Fruit fly (Drosophila melanogaster) whole organism, embryonic: Measurements from ENCODE around the gene Atu.
A peak's percentile ranks its signal among the peaks of the same experiment; 100 is the strongest.

ENCODE experiments used
- Aef1 ChIP-seq: fragments of 200-800 bp; sonication (Bioruptor generic); IDR thresholded peaks from 3 replicates; pipeline ENCODE4 v1.3.6; 2022; ENCODE audit warnings: missing biosample characterization, missing genetic modification characterization
- CG10209 ChIP-seq: fragments of 200-800 bp; sonication (Bioruptor generic); optimal IDR thresholded peaks from 3 replicates; lab custom pipeline; 2017; ENCODE audit warnings: missing biosample characterization, mild to moderate bottlenecking, missing genetic modification characterization, missing genetic modification reagents
- CG10274 ChIP-seq: fragments of 200-800 bp; sonication (Bioruptor generic); optimal IDR thresholded peaks from 3 replicates; lab custom pipeline; 2017; ENCODE audit warnings: missing biosample characterization, mild to moderate bottlenecking, missing genetic modification characterization
- CG12659 ChIP-seq: fragments of 200-800 bp; sonication (Bioruptor generic); optimal IDR thresholded peaks from 3 replicates; lab custom pipeline; 2017; ENCODE audit warnings: mild to moderate bottlenecking, missing biosample characterization, missing genetic modification reagents, missing genetic modification characterization
- CG13287 ChIP-seq: fragments of 200-800 bp; sonication (Bioruptor generic); IDR thresholded peaks from 2 replicates; pipeline ENCODE4 v1.3.6; 2022; ENCODE audit warnings: missing biosample characterization, missing genetic modification characterization; ENCODE audit not compliant: partially characterized antibody
- CG14710 ChIP-seq: fragments of 200-800 bp; sonication (Bioruptor generic); optimal IDR thresholded peaks from 3 replicates; lab custom pipeline; 2019; ENCODE audit warnings: missing biosample characterization, mild to moderate bottlenecking, missing genetic modification characterization, moderate library complexity
- CG14965 ChIP-seq: fragments of 200-800 bp; sonication (Bioruptor generic); optimal IDR thresholded peaks from 2 replicates; lab custom pipeline; 2016; ENCODE audit warnings: missing biosample characterization, missing genetic modification characterization, borderline replicate concordance
- CG15514 ChIP-seq: fragments of 200-800 bp; sonication (Bioruptor generic); optimal IDR thresholded peaks from 3 replicates; lab custom pipeline; 2017; ENCODE audit warnings: missing biosample characterization, missing genetic modification characterization, mild to moderate bottlenecking, moderate library complexity, missing genetic modification reagents
- CG34422 ChIP-seq: fragments of 200-800 bp; sonication (Bioruptor generic); IDR thresholded peaks from 3 replicates; pipeline ENCODE4 v1.3.6; 2022; ENCODE audit warnings: missing biosample characterization, missing genetic modification characterization
- CG4617 ChIP-seq: fragments of 200-800 bp; sonication (Bioruptor generic); optimal IDR thresholded peaks from 3 replicates; lab custom pipeline; 2016; ENCODE audit warnings: missing biosample characterization, missing genetic modification characterization, borderline replicate concordance
- CG5953 ChIP-seq: fragments of 200-800 bp; sonication (Bioruptor generic); IDR thresholded peaks from 2 replicates; pipeline ENCODE4 v1.3.6; 2022; ENCODE audit warnings: missing biosample characterization, missing genetic modification characterization
- CG9797 ChIP-seq: fragments of 200-800 bp; sonication (Bioruptor generic); optimal IDR thresholded peaks from 3 replicates; lab custom pipeline; 2018; ENCODE audit warnings: missing biosample characterization, mild to moderate bottlenecking, missing genetic modification characterization
- CoRest ChIP-seq: fragments of 200-800 bp; sonication (Bioruptor generic); optimal IDR thresholded peaks from 3 replicates; lab custom pipeline; 2018; ENCODE audit warnings: missing biosample characterization, mild to moderate bottlenecking, missing genetic modification characterization, moderate library complexity
- Dll ChIP-seq: fragments of 200-800 bp; sonication (Bioruptor generic); IDR thresholded peaks from 4 replicates; pipeline ENCODE4 v1.3.6; 2022; ENCODE audit warnings: missing biosample characterization, missing genetic modification characterization; ENCODE audit not compliant: partially characterized antibody
- Dp ChIP-seq: fragments of 200-800 bp; sonication (Bioruptor generic); optimal IDR thresholded peaks from 2 replicates; lab custom pipeline; 2018; ENCODE audit warnings: missing biosample characterization, mild to moderate bottlenecking, missing genetic modification characterization, moderate library complexity
- Dref ChIP-seq: fragments of 200-800 bp; sonication (Bioruptor generic); IDR thresholded peaks from 2 replicates; pipeline ENCODE4 v1.3.6; 2022; ENCODE audit warnings: missing biosample characterization, missing genetic modification characterization
- E2f2 ChIP-seq: fragments of 200-800 bp; sonication (Bioruptor generic); IDR thresholded peaks from 2 replicates; pipeline ENCODE4 v1.3.6; 2022; ENCODE audit warnings: missing biosample characterization, missing genetic modification characterization
- GATAe ChIP-seq: fragments of 200-800 bp; sonication (Bioruptor generic); conservative IDR thresholded peaks from 2 replicates; pipeline ENCODE4 v1.3.6; 2022; ENCODE audit warnings: missing biosample characterization, missing genetic modification characterization
- HmgZ ChIP-seq: fragments of 200-800 bp; sonication (Bioruptor generic); optimal IDR thresholded peaks from 2 replicates; lab custom pipeline; 2018; ENCODE audit warnings: missing biosample characterization, mild to moderate bottlenecking, missing genetic modification characterization
- Hmx ChIP-seq: fragments of 200-800 bp; sonication (Bioruptor generic); optimal IDR thresholded peaks from 2 replicates; lab custom pipeline; 2016; ENCODE audit warnings: missing biosample characterization, missing genetic modification characterization
- Hr51 ChIP-seq, 2 experiments: fragments of 200-800 bp; sonication (Bioruptor generic); optimal IDR thresholded peaks; 2 replicates in 1 of 2; 3 replicates in 1 of 2; lab custom pipeline; 2016 to 2018; ENCODE audit warnings: missing biosample characterization in 2 of 2, missing genetic modification characterization in 2 of 2, mild to moderate bottlenecking in 1 of 2, moderate library complexity in 1 of 2
- Jarid2 ChIP-seq: fragments of 200-800 bp; sonication (Bioruptor generic); optimal IDR thresholded peaks from 3 replicates; lab custom pipeline; 2017; ENCODE audit warnings: mild to moderate bottlenecking, missing biosample characterization, missing genetic modification reagents, missing genetic modification characterization
- MESR4 ChIP-seq: fragments of 200-800 bp; sonication (Bioruptor generic); optimal IDR thresholded peaks from 2 replicates; lab custom pipeline; 2018; ENCODE audit warnings: missing biosample characterization, mild to moderate bottlenecking, missing genetic modification characterization, moderate library complexity
- Myb ChIP-seq: fragments of 200-800 bp; sonication (Bioruptor generic); optimal IDR thresholded peaks from 2 replicates; lab custom pipeline; 2016; ENCODE audit warnings: missing biosample characterization, missing genetic modification characterization
- Nf-YB ChIP-seq: fragments of 200-800 bp; sonication (Bioruptor generic); optimal IDR thresholded peaks from 3 replicates; lab custom pipeline; 2019; ENCODE audit warnings: missing biosample characterization, mild to moderate bottlenecking, missing genetic modification characterization, moderate library complexity
- Nf-YC ChIP-seq: fragments of 200-800 bp; optimal IDR thresholded peaks from 3 replicates; lab custom pipeline; 2019; ENCODE audit warnings: missing biosample characterization, mild to moderate bottlenecking, missing genetic modification characterization, moderate library complexity
- Opbp ChIP-seq: fragments of 200-800 bp; sonication (Bioruptor generic); IDR thresholded peaks from 3 replicates; pipeline ENCODE4 v1.3.6; 2022; ENCODE audit warnings: missing biosample characterization, missing genetic modification characterization; ENCODE audit not compliant: partially characterized antibody
- Optix ChIP-seq: fragments of 200-800 bp; sonication (Bioruptor generic); IDR thresholded peaks from 3 replicates; pipeline ENCODE4 v1.3.6; 2022; ENCODE audit warnings: missing biosample characterization, missing genetic modification characterization
- Pdp1 ChIP-seq, 2 experiments: fragments of 200-800 bp; sonication (Bioruptor generic); optimal IDR thresholded peaks; 3 replicates each; lab custom pipeline; 2016; ENCODE audit warnings: missing biosample characterization in 2 of 2, missing genetic modification characterization in 2 of 2, mild to moderate bottlenecking in 1 of 2, moderate library complexity in 1 of 2
- Sry-β ChIP-seq: fragments of 200-800 bp; sonication (Bioruptor generic); optimal IDR thresholded peaks from 2 replicates; lab custom pipeline; 2018; ENCODE audit warnings: missing biosample characterization, mild to moderate bottlenecking, missing genetic modification characterization, moderate library complexity
- YL-1 ChIP-seq: fragments of 200-800 bp; sonication (Bioruptor generic); optimal IDR thresholded peaks from 3 replicates; lab custom pipeline; 2017; ENCODE audit warnings: missing biosample characterization, mild to moderate bottlenecking, missing genetic modification characterization
- amos ChIP-seq: fragments of 200-800 bp; sonication (Bioruptor generic); IDR thresholded peaks from 2 replicates; pipeline ENCODE4 v1.3.6; 2022; ENCODE audit warnings: missing biosample characterization, missing genetic modification characterization; ENCODE audit not compliant: partially characterized antibody
- ato ChIP-seq: fragments of 200-800 bp; sonication (Bioruptor generic); IDR thresholded peaks from 2 replicates; pipeline ENCODE4 v1.3.6; 2022; ENCODE audit warnings: missing biosample characterization, missing genetic modification characterization; ENCODE audit not compliant: partially characterized antibody
- bigmax ChIP-seq: fragments of 200-800 bp; sonication (Bioruptor generic); optimal IDR thresholded peaks from 2 replicates; lab custom pipeline; 2018; ENCODE audit warnings: missing biosample characterization, mild to moderate bottlenecking, missing genetic modification characterization
- crol ChIP-seq: fragments of 200-800 bp; sonication (Bioruptor generic); IDR thresholded peaks from 2 replicates; pipeline ENCODE4 v1.3.6; 2022; ENCODE audit warnings: missing biosample characterization, missing genetic modification characterization
- exex ChIP-seq: fragments of 200-800 bp; sonication (Bioruptor generic); optimal IDR thresholded peaks from 4 replicates; lab custom pipeline; 2018; ENCODE audit warnings: missing biosample characterization, mild to moderate bottlenecking, missing genetic modification characterization, moderate library complexity
- fd96Cb ChIP-seq: fragments of 200-800 bp; sonication (Bioruptor generic); optimal IDR thresholded peaks from 2 replicates; lab custom pipeline; 2018; ENCODE audit warnings: missing biosample characterization, mild to moderate bottlenecking, missing genetic modification characterization, moderate library complexity
- gcm2 ChIP-seq: fragments of 200-800 bp; sonication (Bioruptor generic); optimal IDR thresholded peaks from 2 replicates; lab custom pipeline; 2016; ENCODE audit warnings: missing biosample characterization, missing genetic modification characterization
- gfzf ChIP-seq: fragments of 200-800 bp; sonication (Bioruptor generic); optimal IDR thresholded peaks from 2 replicates; lab custom pipeline; 2016; ENCODE audit warnings: missing biosample characterization, mild to moderate bottlenecking, missing genetic modification characterization, moderate library complexity
- hbn ChIP-seq: fragments of 200-800 bp; sonication (Bioruptor generic); IDR thresholded peaks from 2 replicates; pipeline ENCODE4 v1.3.6; 2022; ENCODE audit warnings: missing biosample characterization, missing genetic modification characterization; ENCODE audit not compliant: partially characterized antibody
- insv ChIP-seq, 2 experiments: fragments of 200-800 bp; sonication (Bioruptor generic); optimal IDR thresholded peaks; 3 replicates each; lab custom pipeline; 2016 to 2018; ENCODE audit warnings: missing biosample characterization in 2 of 2, missing genetic modification characterization in 2 of 2
- lola ChIP-seq, 3 experiments: fragments of >200 bp in 2 of 3; fragments of 200-800 bp in 1 of 3; sonication (Bioruptor generic) in 1 of 3; optimal IDR thresholded peaks; 2 replicates each; lab custom pipeline; 2017 to 2019; ENCODE audit warnings: missing biosample characterization in 3 of 3, missing genetic modification characterization in 3 of 3, mild to moderate bottlenecking in 1 of 3, moderate library complexity in 1 of 3
- phol ChIP-seq: fragments of 200-800 bp; sonication (Bioruptor generic); optimal IDR thresholded peaks from 3 replicates; lab custom pipeline; 2018; ENCODE audit warnings: missing biosample characterization, mild to moderate bottlenecking, missing genetic modification characterization, moderate library complexity
- pzg ChIP-seq: fragments of 200-800 bp; sonication (Bioruptor generic); optimal IDR thresholded peaks from 3 replicates; lab custom pipeline; 2018; ENCODE audit warnings: missing biosample characterization, mild to moderate bottlenecking, missing genetic modification characterization, moderate library complexity
- slbo ChIP-seq: fragments of 200-800 bp; sonication (Bioruptor generic); IDR thresholded peaks from 2 replicates; pipeline ENCODE4 v1.3.6; 2022; ENCODE audit warnings: missing biosample characterization, missing genetic modification characterization
- yki ChIP-seq: fragments of >200 bp; optimal IDR thresholded peaks from 3 replicates; lab custom pipeline; 2018
- z ChIP-seq: fragments of 200-800 bp; sonication (Bioruptor generic); IDR thresholded peaks from 3 replicates; pipeline ENCODE4 v1.3.6; 2022; ENCODE audit warnings: missing biosample characterization, missing genetic modification characterization

The Atu gene

DNA sequence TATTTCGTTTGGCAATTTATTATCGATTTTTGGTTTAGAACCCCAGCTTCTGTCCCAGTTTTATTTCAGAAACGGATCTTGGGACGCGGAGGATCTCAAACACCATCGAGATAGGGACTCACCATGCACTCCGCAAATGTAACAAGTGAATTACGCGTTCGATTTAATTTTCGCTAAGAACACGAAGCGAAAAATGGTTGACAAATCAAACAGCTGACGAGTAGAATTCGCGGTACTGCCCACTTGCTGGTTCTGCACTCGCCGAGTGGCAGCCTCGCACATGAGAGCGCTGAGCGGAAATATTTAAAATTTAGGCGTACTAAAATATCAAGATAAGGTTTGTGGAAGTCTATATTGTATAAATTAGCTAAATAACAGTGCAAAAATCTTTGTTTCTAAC is 49.7 kb upstream of the Atu start, which contains the start of gene Pi4KIIalpha (continued):
- TF ChIP-seq slbo (GFP tag; lab: Robert Waterston, UW) (no peak), Opbp (peak; percentile 19; the same call in 1 of the 3 replicates), Optix (GFP tag; lab: Robert Waterston, UW) (no peak), CG14965 (GFP tag; lab: Kevin White, UChicago) (no peak), gfzf (GFP tag; lab: Kevin White, UChicago) (peak; percentile 9), CG10209 (GFP tag; lab: Kevin White, UChicago) (no peak), Myb (GFP tag; lab: Kevin White, UChicago) (peak; percentile 10), MESR4 (peak; percentile 66), insv (GFP tag; optimal IDR thresholded peaks at IDR 0.05; lab: Kevin White, UChicago) (peak in 1 of 2 experiments; percentile 15), Dll (GFP tag; lab: Robert Waterston, UW) (peak; percentile 26; the same call in 1 of the 4 replicates), yki (no peak), Dp (peak; percentile 89), CG15514 (peak; percentile 66), Hmx (GFP tag; lab: Kevin White, UChicago) (no peak), amos (peak; percentile 25; the same call in 1 of the 2 replicates), Dref (GFP tag; lab: Robert Waterston, UW) (peak; percentile 59), Sry-β (GFP tag; lab: Kevin White, UChicago) (peak; percentile 32), CG13287 (GFP tag; lab: Robert Waterston, UW) (peak; percentile 54), CG34422 (GFP tag; lab: Robert Waterston, UW) (peak; percentile 40; the same call in 1 of the 3 replicates), CG4617 (GFP tag; lab: Kevin White, UChicago) (peak; percentile 47), Pdp1 (GFP tag; optimal IDR thresholded peaks at IDR 0.05; lab: Kevin White, UChicago) (no peak), GATAe (GFP tag; lab: Robert Waterston, UW) (no peak)

- TF ChIP-seq z (no peak), pzg (GFP tag; lab: Kevin White, UChicago) (peak; percentile 63), lola (GFP tag; optimal IDR thresholded peaks at IDR 0.05; lab: Kevin White, UChicago) (no peak), hbn (GFP tag; lab: Robert Waterston, UW) (0 out of 2 replicates have a peak, but pooled peaks have one; percentile 24), CG10274 (GFP tag; lab: Kevin White, UChicago) (no peak), fd96Cb (tag; lab: Kevin White, UChicago) (no peak), CG10209 (GFP tag; lab: Kevin White, UChicago) (no peak), Nf-YB (GFP tag; lab: Kevin White, UChicago) (no peak), Opbp (0 out of 3 replicates have a peak, but pooled peaks have one; percentile 13), Nf-YC (tag; lab: Kevin White, UChicago) (peak; percentile 66), CG9797 (GFP tag; lab: Kevin White, UChicago) (peak; percentile 30), Aef1 (GFP tag; lab: Robert Waterston, UW) (0 out of 3 replicates have a peak, but pooled peaks have one; percentile 21), bigmax (GFP tag; lab: Kevin White, UChicago) (no peak), CG12659 (peak; percentile 15), Hr51 (GFP tag; optimal IDR thresholded peaks at IDR 0.05; lab: Kevin White, UChicago) (no peak), phol (tag; lab: Kevin White, UChicago) (peak; percentile 22), E2f2 (GFP tag; lab: Robert Waterston, UW) (peak; percentile 71), CG13287 (GFP tag; lab: Robert Waterston, UW) (peak; percentile 53), exex (peak; percentile 23), gcm2 (GFP tag; lab: Kevin White, UChicago) (no peak), ato (0 out of 2 replicates have a peak, but pooled peaks have one; percentile 19), Dref (GFP tag; lab: Robert Waterston, UW) (peak; percentile 81), HmgZ (tag; lab: Kevin White, UChicago) (peak; percentile 34), CG15514 (no peak), CoRest (tag; lab: Kevin White, UChicago) (peak; percentile 13), crol (GFP tag; lab: Robert Waterston, UW) (peak; percentile 94), CG5953 (GFP tag; lab: Robert Waterston, UW) (no peak), YL-1 (GFP tag; lab: Kevin White, UChicago) (peak; percentile 38), CG14710 (peak; percentile 18), Jarid2 (GFP tag; lab: Kevin White, UChicago) (no peak)
Observed at dm6 chr3R:5564775-5565190, 48.4 kb upstream of the Atu start, which contains the start of the genes CG14671 and CG12746. Gene CG14671, minus strand, starts transcription at chr3R:5564815. Gene CG12746, plus strand, starts transcription at chr3R:5564865.
